Comparison of ENCODE assay signal across 1 fruit fly cellular context in genomic region chr3R:11409667-11410137, dm6.
A peak's percentile ranks its signal among the peaks of the same experiment; 100 is the strongest.
TF ChIP-seq lines count a peak whose summit lies in the region.

TSS of gene mgr (minus strand) at chr3R:11409875.
TSS of gene Irbp (plus strand) at chr3R:11410047.

TF ChIP-seq in whole organism, embryonic, 481 proteins besides CTCF, POLR2A, EP300 and RAD21 (continued from another document):
- TF ChIP-seq grau (tag; optimal IDR thresholded peaks at IDR 0.05; lab: Kevin White, UChicago) (peak; percentile 92), CG10431 (GFP tag; optimal IDR thresholded peaks at IDR 0.05; lab: Kevin White, UChicago) (peak; percentile 73), CG10209 (GFP tag; optimal IDR thresholded peaks at IDR 0.05; lab: Kevin White, UChicago) (peak; percentile 91), CG4820 (GFP tag; optimal IDR thresholded peaks at IDR 0.05; lab: Kevin White, UChicago) (peak; percentile 85), onecut (GFP tag; IDR thresholded peaks at IDR 0.05; lab: Robert Waterston, UW) (peak; percentile 79), Hmx (GFP tag; optimal IDR thresholded peaks at IDR 0.05; lab: Kevin White, UChicago) (no peak), CG13894 (tag; optimal IDR thresholded peaks at IDR 0.05; lab: Kevin White, UChicago) (no peak), sisA (GFP tag; IDR thresholded peaks at IDR 0.05; lab: Robert Waterston, UW) (peak; percentile 91), gt (GFP tag; IDR thresholded peaks at IDR 0.05; lab: Robert Waterston, UW) (peak; percentile 73), TFAM (GFP tag; optimal IDR thresholded peaks at IDR 0.05; lab: Kevin White, UChicago) (peak; percentile 3), Antp (GFP tag; optimal IDR thresholded peaks at IDR 0.05; lab: Kevin White, UChicago) (no peak), eve (GFP tag; optimal IDR thresholded peaks at IDR 0.05; lab: Kevin White, UChicago) (no peak), dimm (GFP tag; IDR thresholded peaks at IDR 0.05; lab: Robert Waterston, UW) (peak; percentile 84), cg (GFP tag; optimal IDR thresholded peaks at IDR 0.05; lab: Kevin White, UChicago) (no peak), sens-2 (GFP tag; IDR thresholded peaks at IDR 0.05; lab: Robert Waterston, UW) (peak; percentile 77), ash1 (GFP tag; optimal IDR thresholded peaks at IDR 0.05; lab: Kevin White, UChicago) (peak; percentile 36), CG10565 (GFP tag; optimal IDR thresholded peaks at IDR 0.05; lab: Kevin White, UChicago) (peak; percentile 31), CG10543 (GFP tag; optimal IDR thresholded peaks at IDR 0.05; lab: Kevin White, UChicago) (no peak), Hmr (GFP tag; optimal IDR thresholded peaks at IDR 0.05; lab: Kevin White, UChicago) (peak; percentile 93), CG32767 (GFP tag; IDR thresholded peaks at IDR 0.05; lab: Robert Waterston, UW) (peak; percentile 87), CG18011 (GFP tag; optimal IDR thresholded peaks at IDR 0.05; lab: Kevin White, UChicago) (peak; percentile 83), zfh2 (GFP tag; optimal IDR thresholded peaks at IDR 0.05; lab: Kevin White, UChicago) (peak; percentile 68), Nf-YC (tag; optimal IDR thresholded peaks at IDR 0.05; lab: Kevin White, UChicago) (peak; percentile 77), en (GFP tag; optimal IDR thresholded peaks at IDR 0.05; lab: Kevin White, UChicago) (no peak), jigr1 (GFP tag; IDR thresholded peaks at IDR 0.05; lab: Robert Waterston, UW) (peak; percentile 72; the same call in 2 of the 3 replicates), gro (GFP tag; optimal IDR thresholded peaks at IDR 0.05; lab: Kevin White, UChicago) (no peak), Kr (GFP tag; optimal IDR thresholded peaks at IDR 0.05; lab: Kevin White, UChicago) (no peak), CG17568 (GFP tag; optimal IDR thresholded peaks at IDR 0.05; lab: Kevin White, UChicago) (no peak), yki (optimal IDR thresholded peaks at IDR 0.05; lab: Kevin White, UChicago) (no peak), hb (GFP tag; IDR thresholded peaks at IDR 0.05; lab: Robert Waterston, UW; ENCODE audit: partially characterized antibody) (peak; percentile 73; the same call in 2 of the 3 replicates), Rfx (GFP tag; IDR thresholded peaks at IDR 0.05; lab: Robert Waterston, UW) (peak; percentile 97), tin (GFP tag; optimal IDR thresholded peaks at IDR 0.05; lab: Kevin White, UChicago) (peak; percentile 90), D19B (GFP tag; optimal IDR thresholded peaks at IDR 0.05; lab: Kevin White, UChicago) (peak; percentile 72), insv (GFP tag; optimal IDR thresholded peaks at IDR 0.05; lab: Kevin White, UChicago) (peak in 1 of 2 experiments; percentile 48), sima (GFP tag; optimal IDR thresholded peaks at IDR 0.05; lab: Kevin White, UChicago) (no peak)
